Worm (Caenorhabditis elegans) whole organism, early embryonic: Measurements from ENCODE around the gene K08B4.7.

Source experiments
- B0310.2 ChIP-seq: sonication (generic microtip); optimal IDR thresholded peaks from 2 replicates; lab custom pipeline; 2016; ENCODE audit warnings: mild to moderate bottlenecking, missing genetic modification characterization, missing compliant biosample characterization
- ama-1 ChIP-seq: fragments of 150-350 bp; optimal IDR thresholded peaks from 2 replicates; lab custom pipeline; 2014
- flt-1 ChIP-seq: fragments of 200-800 bp; sonication (Bioruptor generic); IDR thresholded peaks from 2 replicates; pipeline ENCODE4 v1.3.6; 2022; ENCODE audit warnings: missing genetic modification characterization, missing compliant biosample characterization
- scrt-1 ChIP-seq: fragments of 200-800 bp; sonication (Bioruptor generic); IDR thresholded peaks from 2 replicates; pipeline ENCODE4 v1.3.6; 2022; ENCODE audit warnings: missing genetic modification characterization, missing compliant biosample characterization

ce11 chrIV:6076128-6076527 lies 16.1 kb downstream of the K08B4.7 start, which contains the start of gene cpg-20:
- no peak for TF ChIP-seq ama-1 (lab: Kevin White, UChicago)
- TF ChIP-seq flt-1 (GFP tag; lab: Robert Waterston, UW), result no peak
- TF ChIP-seq scrt-1 (GFP tag; lab: Robert Waterston, UW), result no peak
- no peak for TF ChIP-seq B0310.2 (tag; lab: Kevin White, UChicago)
